Worm (Caenorhabditis elegans) whole organism, early embryonic: ENCODE measurements around the gene F52H3.11.

Experiments used
- B0310.2 ChIP-seq: sonication (generic microtip); optimal IDR thresholded peaks from 2 replicates; lab custom pipeline; 2016; ENCODE audit warnings: mild to moderate bottlenecking, missing genetic modification characterization, missing compliant biosample characterization
- F13C5.2 ChIP-seq: sonication (generic microtip); optimal IDR thresholded peaks from 2 replicates; lab custom pipeline; 2017; ENCODE audit warnings: mild to moderate bottlenecking, missing genetic modification characterization, inconsistent platforms, missing compliant biosample characterization
- aly-1 ChIP-seq: sonication (generic microtip); optimal IDR thresholded peaks from 2 replicates; lab custom pipeline; 2016; ENCODE audit warnings: missing genetic modification characterization, missing compliant biosample characterization
- ama-1 ChIP-seq: fragments of 150-350 bp; optimal IDR thresholded peaks from 2 replicates; lab custom pipeline; 2014
- ceh-13 ChIP-seq: fragments of 200-800 bp; sonication (Bioruptor generic); optimal IDR thresholded peaks from 2 replicates; lab custom pipeline; 2018; ENCODE audit warnings: mild to moderate bottlenecking, missing genetic modification characterization, missing compliant biosample characterization
- ceh-36 ChIP-seq: sonication (generic microtip); optimal IDR thresholded peaks from 2 replicates; lab custom pipeline; 2016; ENCODE audit warnings: missing genetic modification characterization, inconsistent platforms, missing compliant biosample characterization
- ets-7 ChIP-seq: sonication (generic microtip); optimal IDR thresholded peaks from 2 replicates; lab custom pipeline; 2016; ENCODE audit warnings: missing genotype, missing genetic modification characterization, missing compliant biosample characterization
- flt-1 ChIP-seq: fragments of 200-800 bp; sonication (Bioruptor generic); IDR thresholded peaks from 2 replicates; pipeline ENCODE4 v1.3.6; 2022; ENCODE audit warnings: missing genetic modification characterization, missing compliant biosample characterization
- hmbx-1 ChIP-seq: sonication (generic microtip); optimal IDR thresholded peaks from 2 replicates; lab custom pipeline; 2016; ENCODE audit warnings: mild to moderate bottlenecking, missing genetic modification characterization, missing compliant biosample characterization
- hmg-4 ChIP-seq: fragments of 200-800 bp; sonication (Bioruptor generic); optimal IDR thresholded peaks from 2 replicates; lab custom pipeline; 2018; ENCODE audit warnings: mild to moderate bottlenecking, missing genetic modification characterization, missing compliant biosample characterization
- hnd-1 ChIP-seq: sonication (generic microtip); optimal IDR thresholded peaks from 2 replicates; lab custom pipeline; 2016; ENCODE audit warnings: missing genetic modification characterization, missing compliant biosample characterization
- pes-1 ChIP-seq: fragments of 200-800 bp; sonication (Bioruptor generic); IDR thresholded peaks from 2 replicates; pipeline ENCODE4 v1.3.6; 2022; ENCODE audit warnings: missing genetic modification reagents, missing genetic modification characterization, missing compliant biosample characterization
- scrt-1 ChIP-seq: fragments of 200-800 bp; sonication (Bioruptor generic); IDR thresholded peaks from 2 replicates; pipeline ENCODE4 v1.3.6; 2022; ENCODE audit warnings: missing genetic modification characterization, missing compliant biosample characterization
- sea-1 ChIP-seq: fragments of 200-800 bp; sonication (Bioruptor generic); conservative IDR thresholded peaks from 2 replicates; pipeline ENCODE4 v1.3.6; 2022; ENCODE audit warnings: missing genetic modification characterization, missing compliant biosample characterization
- tbx-11 ChIP-seq: fragments of 200-800 bp; sonication (Bioruptor generic); IDR thresholded peaks from 2 replicates; pipeline ENCODE4 v1.3.6; 2022; ENCODE audit warnings: missing genetic modification characterization, missing compliant biosample characterization
- tbx-37 ChIP-seq: fragments of 200-800 bp; sonication (Bioruptor generic); conservative IDR thresholded peaks from 2 replicates; pipeline ENCODE4 v1.3.6; 2022; ENCODE audit warnings: missing genetic modification reagents, missing genetic modification characterization, missing compliant biosample characterization
- tra-4 ChIP-seq: sonication (generic microtip); optimal IDR thresholded peaks from 2 replicates; lab custom pipeline; 2017; ENCODE audit warnings: missing genetic modification characterization, missing compliant biosample characterization

Gene F52H3.11

DNA sequence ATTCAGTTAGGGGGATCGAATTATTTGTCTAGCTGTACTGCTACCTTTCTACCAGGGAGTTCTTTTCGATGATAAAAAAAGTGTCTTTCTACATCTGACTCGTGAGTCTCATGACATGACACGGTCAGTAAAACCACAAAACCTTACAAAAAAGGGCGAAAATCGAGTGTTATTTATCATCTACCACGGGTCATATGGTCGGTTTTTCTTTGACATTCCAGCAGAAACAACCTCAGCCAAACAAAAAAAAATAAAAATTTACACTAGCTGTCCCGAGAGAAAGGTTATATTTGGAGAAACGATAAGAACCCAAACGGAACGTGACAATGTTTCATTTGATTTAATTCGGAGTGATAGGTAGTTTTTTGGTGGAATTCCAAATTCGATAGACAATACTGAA, 25.3 kb downstream of the F52H3.11 start:
- TF ChIP-seq ets-7 (tag; lab: Kevin White, UChicago) (no peak), B0310.2 (tag; lab: Kevin White, UChicago) (no peak), scrt-1 (GFP tag; lab: Robert Waterston, UW) (no peak), ama-1 (lab: Kevin White, UChicago) (no peak), hmbx-1 (tag; lab: Kevin White, UChicago) (no peak), pes-1 (no peak), hnd-1 (no peak), F13C5.2 (tag; lab: Kevin White, UChicago) (no peak), ceh-36 (tag; lab: Kevin White, UChicago) (no peak), tbx-37 (GFP tag; lab: Robert Waterston, UW) (no peak)

DNA sequence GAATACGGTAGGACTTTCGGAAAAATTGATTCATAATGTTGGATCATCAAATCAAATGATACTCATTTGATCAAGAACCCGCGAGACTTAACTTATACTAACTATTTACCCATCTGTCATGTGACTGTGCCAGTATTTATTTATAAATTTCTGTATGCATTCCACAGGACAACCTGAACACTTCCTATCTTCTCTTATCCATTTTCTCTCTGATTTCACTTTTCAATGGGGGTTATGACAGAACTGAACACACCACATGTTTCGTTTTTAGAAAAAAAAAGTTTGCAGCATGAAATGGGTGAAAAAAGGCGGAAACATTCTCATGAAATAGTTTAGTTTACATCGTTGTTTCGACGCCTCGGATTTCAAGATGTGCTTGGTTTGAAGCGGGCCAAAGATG, 27.4 kb downstream of the F52H3.11 start:
- TF ChIP-seq B0310.2 (tag; lab: Kevin White, UChicago), result no peak
- TF ChIP-seq F13C5.2 (tag; lab: Kevin White, UChicago), result no peak
- TF ChIP-seq aly-1 (tag; lab: Kevin White, UChicago), result no peak
- no peak for TF ChIP-seq tbx-37 (GFP tag; lab: Robert Waterston, UW)
- no peak for TF ChIP-seq hmg-4 (GFP tag; lab: Kevin White, UChicago)
- TF ChIP-seq flt-1, result no peak
- no peak for TF ChIP-seq sea-1
- no peak for TF ChIP-seq ceh-36 (tag; lab: Kevin White, UChicago)
- TF ChIP-seq tra-4, result no peak
- TF ChIP-seq tbx-11 (GFP tag; lab: Robert Waterston, UW), result no peak
- TF ChIP-seq ceh-13, result no peak
- TF ChIP-seq pes-1, result no peak
- TF ChIP-seq ama-1 (lab: Kevin White, UChicago), result no peak
- no peak for TF ChIP-seq scrt-1 (GFP tag; lab: Robert Waterston, UW)
- no peak for TF ChIP-seq hnd-1
- no peak for TF ChIP-seq hmbx-1 (tag; lab: Kevin White, UChicago)
- no peak for TF ChIP-seq ets-7 (tag; lab: Kevin White, UChicago)

DNA sequence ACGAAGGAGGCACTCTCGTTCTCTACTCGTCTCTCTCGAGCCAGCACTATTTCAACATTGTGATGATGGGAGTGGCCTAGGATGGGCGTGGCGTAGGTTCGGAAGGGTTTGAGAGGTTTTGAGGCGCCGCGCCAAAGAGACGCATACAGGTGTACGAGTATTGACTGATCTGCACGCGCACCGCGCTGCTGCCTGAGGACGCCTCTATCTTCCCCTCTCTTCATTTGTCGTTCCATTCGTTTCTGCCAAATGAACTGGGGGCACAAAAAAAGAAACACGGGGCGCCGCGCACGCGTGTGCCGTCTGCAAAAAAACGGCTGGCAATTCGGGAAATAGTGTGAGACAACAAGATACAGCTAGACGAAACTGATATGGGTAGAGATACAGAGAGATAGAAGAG, 28.9 kb downstream of the F52H3.11 start, which contains the start of gene lec-2:
Gene lec-2 (minus strand): TSS at position 171 of the 400 bp plus-strand sequence.
- TF ChIP-seq pes-1 (no peak), aly-1 (tag; lab: Kevin White, UChicago) (peak; percentile 0)

DNA sequence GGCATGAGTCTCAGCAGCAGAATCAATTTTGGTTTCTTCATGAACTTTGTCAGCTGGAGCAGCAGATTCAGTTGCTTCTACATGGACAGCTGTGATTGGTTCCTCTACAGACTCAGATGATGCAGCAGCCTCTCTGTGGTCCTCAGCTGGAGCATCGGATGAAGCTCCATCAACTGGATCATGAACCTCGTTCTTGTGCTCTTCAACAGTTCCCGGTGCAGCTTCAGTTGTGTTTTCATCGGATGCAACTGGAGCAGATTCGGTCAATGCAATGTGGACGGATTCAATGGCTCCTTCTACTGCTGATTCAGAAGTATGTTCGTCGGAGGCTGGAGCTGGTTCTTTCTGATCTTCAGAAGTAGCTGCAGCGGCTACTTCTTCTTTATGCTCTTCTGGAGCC, 30.6 kb downstream of the F52H3.11 start:
- TF ChIP-seq tbx-11 (GFP tag; lab: Robert Waterston, UW), result no peak
- TF ChIP-seq ceh-36 (tag; lab: Kevin White, UChicago), result no peak
- no peak for TF ChIP-seq scrt-1 (GFP tag; lab: Robert Waterston, UW)
- TF ChIP-seq ama-1 (lab: Kevin White, UChicago), result no peak
- no peak for TF ChIP-seq flt-1
- TF ChIP-seq sea-1, result no peak
- no peak for TF ChIP-seq F13C5.2 (tag; lab: Kevin White, UChicago)
- TF ChIP-seq hnd-1, result no peak
- TF ChIP-seq aly-1 (tag; lab: Kevin White, UChicago), result no peak

DNA sequence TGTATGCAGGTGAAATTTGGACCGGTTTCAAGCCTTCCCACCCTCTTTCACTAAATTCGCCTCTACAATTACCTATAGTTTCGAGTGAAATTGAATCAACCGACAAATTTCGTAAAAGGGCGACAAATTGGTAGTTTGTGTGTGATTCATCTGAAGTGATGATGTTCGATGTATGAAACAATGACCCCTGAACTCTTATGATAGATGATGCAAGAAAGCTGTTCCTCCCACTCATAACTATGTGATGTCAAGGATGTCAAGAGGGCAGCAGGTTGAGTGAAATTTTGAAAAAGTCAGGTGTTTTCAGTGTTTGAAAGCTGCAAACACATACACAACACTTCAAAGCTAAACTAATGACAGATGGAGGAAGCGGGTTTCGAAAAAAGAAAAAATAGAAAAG, 32.5 kb downstream of the F52H3.11 start:
- no peak for TF ChIP-seq tbx-37 (GFP tag; lab: Robert Waterston, UW)
- no peak for TF ChIP-seq tra-4
- TF ChIP-seq B0310.2 (tag; lab: Kevin White, UChicago), result no peak

DNA sequence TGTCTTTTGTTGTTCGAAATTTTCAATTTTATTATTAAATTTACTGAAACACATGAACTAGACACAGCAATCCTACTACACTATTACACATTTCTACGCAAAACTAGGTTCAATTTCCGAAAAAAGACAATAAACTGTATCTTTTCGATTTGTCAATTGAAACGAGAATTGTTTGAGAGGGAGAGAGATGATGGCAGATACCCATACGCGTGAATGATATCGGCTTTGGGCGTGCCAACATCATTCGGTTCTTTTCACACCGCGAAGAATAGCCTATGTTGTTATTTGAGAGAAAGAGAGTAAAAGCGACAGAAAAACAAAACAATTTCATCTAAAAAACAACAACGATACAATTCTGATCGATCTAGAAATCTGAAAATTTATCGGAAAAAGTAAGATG, 33.2 kb downstream of the F52H3.11 start:
- no peak for TF ChIP-seq ama-1 (lab: Kevin White, UChicago)
- TF ChIP-seq tbx-11 (GFP tag; lab: Robert Waterston, UW), result no peak

DNA sequence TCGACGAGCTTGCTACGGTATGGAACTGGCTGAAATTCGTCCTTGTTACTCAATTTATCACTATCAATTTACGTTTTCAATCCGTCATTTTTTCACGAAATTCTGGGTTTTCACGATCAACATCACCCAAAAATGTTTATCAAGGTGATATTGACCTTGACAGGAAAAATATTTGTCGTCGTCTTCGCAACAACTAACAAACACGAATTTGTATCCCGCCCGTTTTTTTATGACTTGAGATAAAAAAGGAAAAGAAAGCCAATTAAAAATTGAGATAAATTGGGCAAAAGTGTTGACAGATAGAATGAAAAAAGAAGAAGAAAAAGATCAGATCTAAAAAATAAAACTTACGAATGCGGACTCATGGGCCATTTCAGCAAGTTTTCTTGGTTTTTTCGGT, 34.0 kb downstream of the F52H3.11 start:
- TF ChIP-seq B0310.2 (tag; lab: Kevin White, UChicago), result no peak
- TF ChIP-seq ama-1 (lab: Kevin White, UChicago), result no peak
- no peak for TF ChIP-seq aly-1 (tag; lab: Kevin White, UChicago)
- no peak for TF ChIP-seq ceh-13
- TF ChIP-seq hnd-1, result no peak
- TF ChIP-seq tbx-37 (GFP tag; lab: Robert Waterston, UW), result no peak
- TF ChIP-seq hmg-4 (GFP tag; lab: Kevin White, UChicago), result no peak
- TF ChIP-seq ets-7 (tag; lab: Kevin White, UChicago), result no peak

ce11 chrII:10008552-10008951, 36.4 kb downstream of the F52H3.11 start:
- TF ChIP-seq B0310.2 (tag; lab: Kevin White, UChicago), result no peak
- no peak for TF ChIP-seq ceh-36 (tag; lab: Kevin White, UChicago)
- TF ChIP-seq ama-1 (lab: Kevin White, UChicago), result no peak
- TF ChIP-seq aly-1 (tag; lab: Kevin White, UChicago), result no peak
- TF ChIP-seq sea-1, result no peak
- no peak for TF ChIP-seq hmbx-1 (tag; lab: Kevin White, UChicago)
- no peak for TF ChIP-seq ets-7 (tag; lab: Kevin White, UChicago)
- no peak for TF ChIP-seq hnd-1

ce11 chrII:10007917-10008316, 37.0 kb downstream of the F52H3.11 start, which contains the start of gene ZK892.5:
Gene ZK892.5 (plus strand): TSS chrII:10008217.
- no peak for TF ChIP-seq aly-1 (tag; lab: Kevin White, UChicago)
- TF ChIP-seq scrt-1 (GFP tag; lab: Robert Waterston, UW), result no peak
- TF ChIP-seq sea-1, result no peak
- no peak for TF ChIP-seq hnd-1
- no peak for TF ChIP-seq tbx-37 (GFP tag; lab: Robert Waterston, UW)
- no peak for TF ChIP-seq B0310.2 (tag; lab: Kevin White, UChicago)
- no peak for TF ChIP-seq F13C5.2 (tag; lab: Kevin White, UChicago)
